Fruit fly (Drosophila melanogaster): ENCODE results near the gene Diap1.

Diap1 gene

DNA sequence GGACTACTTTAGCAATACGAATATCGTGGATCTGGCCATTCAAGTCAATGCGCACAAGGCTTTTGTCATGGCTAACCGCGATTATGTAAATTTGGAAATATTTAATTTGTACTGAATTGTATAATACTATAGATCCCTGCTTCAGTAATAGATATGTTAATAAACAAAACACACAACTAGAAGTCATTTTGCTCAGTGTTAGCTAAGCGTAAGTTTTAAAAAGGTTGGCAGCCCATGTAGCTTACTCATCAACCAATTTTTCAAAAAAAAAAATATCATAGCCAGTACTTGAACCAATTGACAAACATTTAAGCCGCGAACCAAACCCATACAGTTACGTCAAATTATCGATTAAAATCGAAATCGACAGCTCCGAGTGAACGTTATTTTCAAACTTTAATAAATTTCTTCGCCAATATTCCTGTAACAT is 13.8 kb downstream of the Diap1 start (continued):
- TF ChIP-seq Jarid2 (GFP tag; optimal IDR thresholded peaks at IDR 0.05) = peak; percentile 52
- peak; percentile 75 for TF ChIP-seq Ptx1 (GFP tag; IDR thresholded peaks at IDR 0.05)
- peak; percentile 84 for TF ChIP-seq CG13894 (tag; optimal IDR thresholded peaks at IDR 0.05)
- TF ChIP-seq Drgx (GFP tag; IDR thresholded peaks at IDR 0.05) = peak; percentile 85
- TF ChIP-seq gt (GFP tag; IDR thresholded peaks at IDR 0.05) = no peak
- peak; percentile 56 for TF ChIP-seq CG16863 (GFP tag; optimal IDR thresholded peaks at IDR 0.05)
- TF ChIP-seq crc (GFP tag; optimal IDR thresholded peaks at IDR 0.05) = peak; percentile 48
- TF ChIP-seq mam (GFP tag; optimal IDR thresholded peaks at IDR 0.05) = peak; percentile 81
- peak; percentile 71 for TF ChIP-seq CG10209 (GFP tag; optimal IDR thresholded peaks at IDR 0.05)
- TF ChIP-seq CG32532 (GFP tag; IDR thresholded peaks at IDR 0.05) = peak; percentile 90
- TF ChIP-seq E2f2 (GFP tag; IDR thresholded peaks at IDR 0.05) = peak; percentile 70
- peak; percentile 58 for TF ChIP-seq vfl (GFP tag; optimal IDR thresholded peaks at IDR 0.05)
- peak; percentile 77 for TF ChIP-seq Hand (GFP tag; optimal IDR thresholded peaks at IDR 0.05)
- peak; percentile 74 for TF ChIP-seq CG6765 (GFP tag; optimal IDR thresholded peaks at IDR 0.05)
- TF ChIP-seq HHEX (GFP tag; optimal IDR thresholded peaks at IDR 0.05) = peak; percentile 75
- TF ChIP-seq bbx (GFP tag; IDR thresholded peaks at IDR 0.05; ENCODE audit: partially characterized antibody) = peak; percentile 61
- peak; percentile 37 for TF ChIP-seq CG7928 (GFP tag; optimal IDR thresholded peaks at IDR 0.05)
- TF ChIP-seq chm (GFP tag; IDR thresholded peaks at IDR 0.05) = peak; percentile 81
- TF ChIP-seq pum (GFP tag; optimal IDR thresholded peaks at IDR 0.05) = peak; percentile 63
- peak; percentile 66 for TF ChIP-seq chn (GFP tag; optimal IDR thresholded peaks at IDR 0.05)
- no peak; the same call in 1 of the 2 replicates for TF ChIP-seq nerfin-2 (GFP tag; IDR thresholded peaks at IDR 0.05; ENCODE audit: partially characterized antibody)
- peak; percentile 36 for TF ChIP-seq dm (GFP tag; optimal IDR thresholded peaks at IDR 0.05)
- TF ChIP-seq grn (GFP tag; optimal IDR thresholded peaks at IDR 0.05) = peak; percentile 17
- peak; percentile 90 for TF ChIP-seq ci (GFP tag; IDR thresholded peaks at IDR 0.05)
- no peak for TF ChIP-seq crol (GFP tag; IDR thresholded peaks at IDR 0.05)
- peak; percentile 77 for TF ChIP-seq dysf (GFP tag; IDR thresholded peaks at IDR 0.05)
- no peak for TF ChIP-seq ash1 (GFP tag; optimal IDR thresholded peaks at IDR 0.05)
- peak; percentile 66 for TF ChIP-seq Oli (tag; optimal IDR thresholded peaks at IDR 0.05)
- TF ChIP-seq NK7.1 (GFP tag; optimal IDR thresholded peaks at IDR 0.05) = peak; percentile 43
- peak; percentile 87 for TF ChIP-seq CG11456 (GFP tag; IDR thresholded peaks at IDR 0.05)
- TF ChIP-seq danr (GFP tag; IDR thresholded peaks at IDR 0.05) = 0 out of 2 replicates have a peak, but pooled peaks have one; percentile 14
- no peak; the same call in 2 of the 3 replicates for TF ChIP-seq Doc3 (GFP tag; IDR thresholded peaks at IDR 0.05; ENCODE audit: partially characterized antibody)
- TF ChIP-seq CG2678 (tag; optimal IDR thresholded peaks at IDR 0.05) = peak; percentile 79
- peak; percentile 63 for TF ChIP-seq Oaz (GFP tag; IDR thresholded peaks at IDR 0.05)
- TF ChIP-seq CG7745 (tag; optimal IDR thresholded peaks at IDR 0.05) = no peak
- TF ChIP-seq E2f1 (GFP tag; IDR thresholded peaks at IDR 0.05) = peak; percentile 79
- peak; percentile 23 for TF ChIP-seq schlank (tag; optimal IDR thresholded peaks at IDR 0.05)
- peak; percentile 62 for TF ChIP-seq CG18476 (GFP tag; optimal IDR thresholded peaks at IDR 0.05)
- TF ChIP-seq ranshi (GFP tag; IDR thresholded peaks at IDR 0.05) = peak; percentile 78; the same call in 1 of the 2 replicates
- peak; percentile 65 for TF ChIP-seq CG14860 (GFP tag; IDR thresholded peaks at IDR 0.05; ENCODE audit: partially characterized antibody)
- TF ChIP-seq CG14050 (GFP tag; IDR thresholded peaks at IDR 0.05) = peak; percentile 28; the same call in 1 of the 3 replicates
- TF ChIP-seq Hey (tag; optimal IDR thresholded peaks at IDR 0.05) = no peak
- TF ChIP-seq Xbp1 (GFP tag; optimal IDR thresholded peaks at IDR 0.05) = peak; percentile 83
- peak; percentile 60 for TF ChIP-seq nau (GFP tag; optimal IDR thresholded peaks at IDR 0.05)
- peak; percentile 32 for TF ChIP-seq CG2875 (GFP tag; optimal IDR thresholded peaks at IDR 0.05)
- peak; percentile 72 for TF ChIP-seq gsb (GFP tag; IDR thresholded peaks at IDR 0.05)
- TF ChIP-seq en (GFP tag; optimal IDR thresholded peaks at IDR 0.05) = peak; percentile 41
- peak; percentile 64 for TF ChIP-seq Hr3 (GFP tag; optimal IDR thresholded peaks at IDR 0.05)
- 0 out of 2 replicates have a peak, but pooled peaks have one; percentile 6 for TF ChIP-seq dimm (GFP tag; IDR thresholded peaks at IDR 0.05)
- peak; percentile 80 for TF ChIP-seq Bteb2 (GFP tag; optimal IDR thresholded peaks at IDR 0.05)
- no peak for TF ChIP-seq CG14965 (GFP tag; optimal IDR thresholded peaks at IDR 0.05; ENCODE audit: borderline replicate concordance)
